Fruit fly (Drosophila melanogaster): ENCODE results near the gene CG43088.

DNA sequence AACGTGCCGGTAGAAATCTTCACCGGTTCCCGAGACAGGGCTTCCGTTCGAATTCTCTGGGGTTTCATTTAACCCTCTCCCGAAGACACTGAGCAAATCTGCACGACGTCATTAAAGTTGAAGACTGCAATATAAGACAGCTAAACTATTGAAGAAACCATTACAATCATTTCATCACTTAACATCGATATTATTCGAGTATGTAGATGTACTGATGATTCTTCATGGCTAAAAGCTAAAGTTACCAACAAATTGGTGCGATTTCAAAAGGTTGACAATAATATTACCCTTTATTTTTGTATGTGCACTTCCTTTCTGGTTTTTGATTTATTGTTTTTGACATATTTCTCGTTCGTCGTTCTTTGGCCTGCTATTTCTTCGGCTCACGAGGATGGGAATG lies 48.3 kb downstream of the CG43088 start:
- TF ChIP-seq psq (optimal IDR thresholded peaks at IDR 0.05) (no peak), ttk (optimal IDR thresholded peaks at IDR 0.05) (no peak), h (optimal IDR thresholded peaks at IDR 0.05) (no peak), Myc (optimal IDR thresholded peaks at IDR 0.05) (no peak), Sin3A (optimal IDR thresholded peaks at IDR 0.05) (no peak), insv (optimal IDR thresholded peaks at IDR 0.05) (no peak)

All from Kc167 (cell line).